Fruit fly (Drosophila melanogaster): Measurements from ENCODE around the gene endos.

The endos gene

DNA sequence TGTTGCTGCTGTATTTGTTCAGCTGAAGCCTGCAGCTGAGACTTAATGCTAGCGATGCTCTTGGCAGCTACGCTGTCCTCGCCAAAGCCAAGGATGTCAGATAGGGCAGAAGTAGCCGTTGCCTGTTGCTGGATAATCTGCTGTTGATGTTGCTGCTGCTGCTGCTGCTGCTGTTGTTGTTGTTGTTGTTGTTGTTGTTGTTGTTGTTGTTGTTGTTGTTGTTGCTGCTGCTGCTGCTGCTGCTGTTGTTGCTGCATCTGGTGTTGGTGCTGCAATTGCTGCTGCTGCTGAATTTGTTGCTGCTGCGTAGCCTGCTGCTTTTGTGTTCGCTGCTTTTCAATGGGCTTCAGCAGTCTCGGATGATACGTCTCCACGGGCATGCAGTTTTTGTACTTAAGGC, 4.0 kb downstream of the endos start:
- TF ChIP-seq Sin3A (optimal IDR thresholded peaks at IDR 0.05) (no peak), h (optimal IDR thresholded peaks at IDR 0.05) (no peak), Myc (optimal IDR thresholded peaks at IDR 0.05) (no peak), insv (optimal IDR thresholded peaks at IDR 0.05) (no peak), psq (optimal IDR thresholded peaks at IDR 0.05) (no peak), ttk (optimal IDR thresholded peaks at IDR 0.05) (no peak)

DNA sequence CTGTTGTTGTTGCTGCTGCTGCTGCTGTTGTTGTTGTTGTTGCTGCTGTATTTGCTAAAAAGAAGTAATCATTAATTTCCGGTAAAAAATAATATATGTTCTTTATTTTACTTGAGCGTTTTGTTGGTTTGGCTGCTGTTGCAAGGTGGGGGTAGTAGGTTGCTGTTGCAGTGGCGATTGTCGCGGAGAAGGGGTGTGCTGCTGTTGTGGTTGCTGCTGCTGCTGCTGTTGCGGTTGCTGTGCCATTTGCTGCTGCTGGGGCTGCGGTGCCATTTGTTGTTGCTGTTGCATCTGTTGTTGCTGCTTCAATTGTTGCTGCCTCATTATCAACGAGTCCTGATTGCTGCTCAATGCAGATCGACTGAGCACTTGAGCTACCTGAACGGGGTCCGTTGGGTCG, 5.8 kb downstream of the endos start:
- TF ChIP-seq Sin3A (optimal IDR thresholded peaks at IDR 0.05) (no peak), ttk (optimal IDR thresholded peaks at IDR 0.05) (no peak), insv (optimal IDR thresholded peaks at IDR 0.05) (no peak), h (optimal IDR thresholded peaks at IDR 0.05) (no peak), psq (optimal IDR thresholded peaks at IDR 0.05) (no peak), Myc (optimal IDR thresholded peaks at IDR 0.05) (no peak)

DNA sequence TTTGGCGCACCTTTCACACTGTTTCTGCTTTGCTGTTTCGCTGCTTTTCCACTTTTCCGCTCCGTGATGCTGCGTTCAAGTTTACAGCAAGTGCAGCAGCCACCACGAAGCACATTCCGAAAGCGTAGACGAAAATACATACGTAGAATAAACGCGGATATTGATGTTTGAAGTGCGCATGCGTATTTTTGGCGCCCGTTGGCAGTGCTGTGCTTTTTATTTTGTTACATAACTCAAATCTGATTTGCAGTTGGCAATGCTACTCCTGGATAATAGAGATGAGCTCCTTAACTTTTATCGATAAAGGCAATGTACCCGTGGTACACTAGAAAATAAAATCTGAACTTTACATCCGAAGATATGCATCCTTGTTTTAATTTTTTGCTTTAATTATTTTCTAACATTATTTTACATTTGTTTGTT, 24.8 kb downstream of the endos start:
- TF ChIP-seq Sin3A (optimal IDR thresholded peaks at IDR 0.05) (no peak), insv (optimal IDR thresholded peaks at IDR 0.05) (no peak), Myc (optimal IDR thresholded peaks at IDR 0.05) (no peak), psq (optimal IDR thresholded peaks at IDR 0.05) (no peak), h (optimal IDR thresholded peaks at IDR 0.05) (no peak), ttk (optimal IDR thresholded peaks at IDR 0.05) (no peak)

DNA sequence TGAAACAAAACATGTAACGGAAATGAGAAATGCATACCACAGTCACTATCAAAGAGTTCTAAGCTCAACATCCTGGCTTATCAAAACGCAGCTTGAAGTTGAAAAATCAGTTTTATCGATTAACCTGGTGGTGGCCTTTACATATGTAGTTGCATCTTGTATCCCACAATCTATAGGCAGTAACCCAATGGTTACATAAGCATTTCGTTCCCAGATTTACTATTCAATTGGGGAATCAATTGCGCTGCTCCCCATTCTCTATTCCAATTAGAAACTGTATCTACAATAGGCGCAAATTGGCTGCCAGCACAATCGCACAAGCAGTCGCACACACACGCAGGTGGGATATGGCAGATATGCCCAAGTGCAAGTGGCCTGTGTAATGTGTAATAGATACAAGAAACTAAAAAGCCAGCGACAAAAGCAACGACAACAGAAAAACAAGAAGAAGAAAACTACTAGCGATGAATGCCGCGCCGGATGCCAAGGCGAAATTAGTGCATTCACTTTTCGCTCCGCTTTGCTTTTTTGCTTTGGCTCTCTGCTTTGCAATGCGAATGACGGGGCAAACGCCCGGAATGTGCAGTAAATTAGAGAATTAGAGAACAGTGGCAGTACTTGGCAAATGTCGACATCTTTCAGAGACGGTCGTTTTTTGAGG, 25.7 kb downstream of the endos start:
- TF ChIP-seq ttk (optimal IDR thresholded peaks at IDR 0.05) (no peak), Sin3A (optimal IDR thresholded peaks at IDR 0.05) (no peak), insv (optimal IDR thresholded peaks at IDR 0.05) (no peak), h (optimal IDR thresholded peaks at IDR 0.05) (no peak), psq (optimal IDR thresholded peaks at IDR 0.05) (no peak), Myc (optimal IDR thresholded peaks at IDR 0.05) (no peak)

DNA sequence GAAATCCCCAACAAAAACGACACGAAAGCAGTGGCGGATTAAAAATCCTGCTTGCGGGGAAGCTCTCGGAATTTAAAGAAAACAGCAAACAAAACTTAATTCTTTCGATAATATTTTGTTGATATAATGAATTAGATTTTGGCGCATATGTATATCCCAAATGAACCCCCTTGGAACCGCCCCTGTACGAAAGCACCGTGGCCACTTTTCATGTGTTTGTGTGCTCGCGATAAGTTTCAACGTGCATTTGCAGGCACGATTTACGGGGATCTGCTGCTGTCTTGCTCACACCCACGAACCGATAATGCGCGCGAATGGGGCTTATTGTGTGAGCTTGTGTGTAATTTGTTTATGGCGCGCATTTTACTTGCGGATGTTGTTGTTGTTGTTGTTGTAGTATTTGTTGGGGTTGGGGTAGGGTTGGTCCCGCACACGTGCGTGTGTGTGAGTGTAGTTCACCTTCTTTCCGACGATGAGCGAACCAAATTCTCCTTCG, 26.5 kb downstream of the endos start:
- peak; percentile 44 for TF ChIP-seq psq (optimal IDR thresholded peaks at IDR 0.05)
- TF ChIP-seq Myc (optimal IDR thresholded peaks at IDR 0.05) = no peak

DNA sequence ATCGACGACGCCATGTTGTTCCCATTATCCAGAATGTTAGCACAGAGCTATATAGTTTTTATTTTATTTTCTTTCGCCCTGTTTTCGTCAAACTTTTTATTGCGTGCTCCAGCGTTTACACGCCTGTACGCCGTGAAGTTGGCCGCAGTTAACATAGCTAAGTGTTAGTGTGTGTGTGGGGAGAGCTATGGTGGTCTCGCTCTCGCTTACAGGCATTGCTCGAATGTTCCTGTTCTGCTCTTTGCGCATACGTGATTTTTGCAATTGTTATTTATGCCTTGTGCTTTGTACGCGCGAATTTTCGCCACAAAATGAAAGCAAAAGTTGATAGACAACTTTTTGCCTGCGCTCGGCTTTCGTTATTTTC, 27.5 kb downstream of the endos start:
- TF ChIP-seq insv (optimal IDR thresholded peaks at IDR 0.05) (no peak), psq (optimal IDR thresholded peaks at IDR 0.05) (peak; percentile 97)

DNA sequence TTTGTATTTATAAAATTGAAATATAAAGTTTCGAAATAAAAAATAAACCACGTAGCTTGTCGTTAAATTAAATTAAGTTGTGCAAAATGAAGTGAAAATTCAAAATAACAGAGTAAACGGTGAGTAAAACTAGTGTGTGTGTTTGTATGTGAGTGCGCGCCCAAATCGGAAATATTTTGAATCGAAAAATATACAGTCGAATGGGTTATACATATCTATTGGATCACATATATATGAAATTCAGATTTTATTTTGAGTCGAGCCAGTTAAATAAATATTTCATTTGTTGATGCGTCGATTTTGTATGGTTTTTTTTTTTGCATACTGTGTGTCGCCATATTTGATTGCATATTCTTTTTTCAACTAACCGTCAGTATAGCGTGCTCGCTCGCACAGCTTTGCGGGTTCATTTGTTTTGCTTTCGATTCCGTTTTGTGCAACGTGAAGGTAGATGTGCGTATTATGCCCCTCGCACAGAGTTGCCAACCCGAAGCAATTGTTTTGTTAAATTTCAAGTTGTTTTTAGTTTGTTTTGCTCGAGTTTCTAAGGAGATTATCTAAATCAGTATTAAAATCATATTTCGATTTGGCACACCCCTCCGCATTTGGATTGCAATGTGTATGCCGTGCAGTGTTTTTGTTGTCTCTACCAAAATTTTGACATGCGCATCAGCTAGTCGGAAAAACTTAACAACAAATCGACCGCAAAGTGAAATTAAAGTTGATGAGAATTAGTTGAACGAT, 28.0 kb downstream of the endos start:
- TF ChIP-seq ttk (optimal IDR thresholded peaks at IDR 0.05) = no peak
- TF ChIP-seq Sin3A (optimal IDR thresholded peaks at IDR 0.05) = no peak
- TF ChIP-seq psq (optimal IDR thresholded peaks at IDR 0.05) = peak; percentile 59
- TF ChIP-seq Myc (optimal IDR thresholded peaks at IDR 0.05) = no peak
- no peak for TF ChIP-seq insv (optimal IDR thresholded peaks at IDR 0.05)

DNA sequence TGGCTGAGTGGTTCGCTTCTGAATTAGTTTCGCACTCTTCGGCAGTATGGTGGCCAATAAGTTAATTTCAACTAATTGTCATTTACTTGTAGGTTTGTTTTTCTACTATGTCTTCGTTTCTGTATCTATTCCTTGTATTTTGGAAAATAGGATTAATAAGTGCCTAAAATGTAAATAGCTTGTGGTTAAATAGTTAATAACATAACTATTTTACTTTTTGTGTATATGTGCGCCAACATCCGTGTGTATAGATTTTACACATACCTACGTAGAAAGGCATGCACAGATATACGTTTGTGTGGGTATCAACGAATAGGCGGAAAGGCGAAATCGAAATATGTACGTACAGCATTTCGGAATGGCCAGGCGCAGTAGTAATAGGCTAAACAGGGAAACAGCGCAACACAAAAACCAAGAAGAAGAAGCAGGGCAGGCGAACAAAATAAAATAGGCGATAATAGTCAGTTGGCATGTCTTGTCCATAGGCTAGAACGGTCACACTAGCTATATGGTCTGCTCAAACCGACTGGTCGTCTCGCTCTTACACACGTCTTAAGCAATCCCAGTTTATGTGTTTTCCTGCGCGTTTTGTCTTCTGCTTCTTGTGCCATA, 28.9 kb downstream of the endos start:
- TF ChIP-seq h (optimal IDR thresholded peaks at IDR 0.05) = no peak
- TF ChIP-seq Sin3A (optimal IDR thresholded peaks at IDR 0.05) = no peak
- no peak for TF ChIP-seq ttk (optimal IDR thresholded peaks at IDR 0.05)
- peak; percentile 98 for TF ChIP-seq psq (optimal IDR thresholded peaks at IDR 0.05)

DNA sequence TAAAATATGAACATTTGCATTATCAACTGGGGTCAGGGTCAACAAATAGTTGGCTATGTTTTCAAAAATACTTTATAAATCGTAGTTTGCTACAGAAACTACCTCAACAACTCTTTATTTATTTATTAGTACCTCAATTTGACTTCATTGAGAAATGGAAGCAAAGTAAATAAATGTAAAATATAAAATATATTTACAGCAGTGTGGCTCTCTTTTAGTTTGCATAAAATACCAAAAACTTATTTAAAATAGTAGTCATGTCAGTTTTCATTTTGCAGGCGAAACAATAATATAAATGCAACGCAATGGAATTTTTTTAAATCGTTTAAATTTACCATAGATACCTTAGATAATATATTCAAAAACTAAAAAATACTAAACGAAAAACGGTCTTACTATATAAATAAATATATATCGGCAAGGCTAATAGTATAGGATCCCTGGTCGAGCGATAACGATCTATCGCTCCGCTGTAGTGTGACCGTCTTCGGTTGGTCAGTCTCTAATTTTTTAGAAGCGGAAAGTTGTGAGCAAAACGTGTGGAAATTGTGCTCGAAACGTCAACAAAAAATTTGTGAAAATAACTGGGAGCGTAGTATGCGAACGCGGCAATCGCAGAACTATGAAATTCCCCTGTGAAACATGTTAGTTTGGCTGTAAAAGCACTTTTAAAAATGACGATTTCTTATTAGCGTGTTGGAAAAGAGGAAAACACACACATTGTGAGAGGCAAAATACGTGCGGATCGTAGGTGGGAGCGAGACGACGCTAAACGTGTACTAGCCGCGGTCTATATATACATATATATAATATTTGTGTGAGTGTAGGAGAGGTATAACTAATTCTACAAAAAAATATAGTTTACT, 29.6 kb downstream of the endos start, which contains the start of the genes Nprl3 and upSET:
Nprl3 (minus strand) TSS at position 223 of the 866 bp plus-strand sequence.
upSET (plus strand) TSS at position 470 of the 866 bp plus-strand sequence.
- peak; percentile 48 for TF ChIP-seq psq (optimal IDR thresholded peaks at IDR 0.05)
- no peak for TF ChIP-seq insv (optimal IDR thresholded peaks at IDR 0.05)
- no peak for TF ChIP-seq Sin3A (optimal IDR thresholded peaks at IDR 0.05)
- TF ChIP-seq Myc (optimal IDR thresholded peaks at IDR 0.05) = no peak
- no peak for TF ChIP-seq ttk (optimal IDR thresholded peaks at IDR 0.05)

DNA sequence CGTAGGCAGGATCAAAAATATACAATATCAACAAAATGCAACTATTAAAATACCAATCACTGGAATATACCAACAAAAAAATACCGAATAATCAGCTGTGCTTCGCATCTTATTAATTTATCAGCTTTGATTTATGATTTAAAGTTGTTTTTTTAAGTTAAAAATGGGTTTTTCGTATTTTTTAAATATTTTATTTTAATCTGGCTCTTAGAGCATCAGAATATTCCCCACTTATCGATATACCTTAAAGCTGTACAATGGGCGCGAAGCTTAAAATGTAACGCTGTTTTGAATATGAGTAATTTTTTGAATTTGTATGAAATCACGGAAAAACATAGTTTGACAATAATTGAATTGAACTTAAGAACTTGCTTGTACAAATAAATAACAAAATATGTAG, 32.3 kb downstream of the endos start, which contains the start of gene CG17359:
CG17359 (minus strand) TSS at position 48 of the 400 bp plus-strand sequence.
- TF ChIP-seq Sin3A (optimal IDR thresholded peaks at IDR 0.05) = no peak
- TF ChIP-seq ttk (optimal IDR thresholded peaks at IDR 0.05) = no peak
- no peak for TF ChIP-seq insv (optimal IDR thresholded peaks at IDR 0.05)
- no peak for TF ChIP-seq Myc (optimal IDR thresholded peaks at IDR 0.05)
- no peak for TF ChIP-seq psq (optimal IDR thresholded peaks at IDR 0.05)
- no peak for TF ChIP-seq h (optimal IDR thresholded peaks at IDR 0.05)

DNA sequence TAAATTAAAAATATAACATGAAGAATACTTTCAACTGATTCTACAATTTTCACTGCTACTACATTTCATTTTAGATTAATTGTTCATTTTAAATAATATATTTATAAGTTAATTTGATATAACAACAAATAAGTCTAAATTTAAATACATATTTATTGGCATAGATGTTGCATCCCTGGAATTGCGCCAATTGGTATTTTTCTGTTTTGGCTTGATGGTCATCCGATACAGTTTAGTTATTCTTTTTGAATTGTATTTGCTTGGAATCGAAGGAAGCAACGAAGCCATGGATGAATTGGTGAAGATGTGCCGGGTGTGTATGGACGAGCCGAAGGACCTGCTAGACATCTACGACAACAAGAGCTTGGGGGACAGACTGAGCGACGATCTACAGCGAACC, 34.5 kb downstream of the endos start, which contains the start of gene CG17361:
CG17361 (plus strand) TSS at position 200 of the 400 bp plus-strand sequence.
- TF ChIP-seq insv (optimal IDR thresholded peaks at IDR 0.05) (no peak), h (optimal IDR thresholded peaks at IDR 0.05) (no peak), ttk (optimal IDR thresholded peaks at IDR 0.05) (no peak), Myc (optimal IDR thresholded peaks at IDR 0.05) (no peak), Sin3A (optimal IDR thresholded peaks at IDR 0.05) (no peak)

DNA sequence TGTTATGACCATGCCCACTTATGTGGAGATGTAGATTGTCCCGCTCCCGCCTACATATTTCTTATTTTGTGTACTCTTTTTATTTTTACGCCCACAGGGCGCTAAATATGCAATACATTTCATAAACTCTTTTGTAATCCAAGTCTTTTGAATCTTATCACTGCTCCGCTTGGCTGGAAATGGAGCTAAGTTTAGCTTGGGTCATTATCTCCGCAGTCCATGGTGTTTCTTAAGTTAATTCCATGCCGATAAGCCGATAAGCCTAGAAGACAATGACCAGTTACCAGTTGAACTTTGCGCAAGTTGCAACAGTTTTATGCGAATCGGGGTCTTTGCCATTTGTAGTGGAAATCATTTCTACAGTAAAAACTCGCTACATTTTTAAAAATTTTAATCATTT, 35.1 kb downstream of the endos start:
- TF ChIP-seq insv (optimal IDR thresholded peaks at IDR 0.05) (no peak), psq (optimal IDR thresholded peaks at IDR 0.05) (no peak), ttk (optimal IDR thresholded peaks at IDR 0.05) (no peak), Myc (optimal IDR thresholded peaks at IDR 0.05) (no peak), Sin3A (optimal IDR thresholded peaks at IDR 0.05) (no peak), h (optimal IDR thresholded peaks at IDR 0.05) (no peak)

Data from Kc167 (cell line).